Fruit fly (Drosophila melanogaster): Measurements from ENCODE around the gene Edg84A.

Edg84A gene

dm6 chr3R:6723537-6724171, 39.4 kb downstream of the Edg84A start (continued):
- TF ChIP-seq yki (optimal IDR thresholded peaks at IDR 0.05) = no peak
- no peak for TF ChIP-seq CG18764 (GFP tag; optimal IDR thresholded peaks at IDR 0.05)
- no peak for TF ChIP-seq croc (GFP tag; conservative IDR thresholded peaks at IDR 0.05)
- TF ChIP-seq lab (GFP tag; optimal IDR thresholded peaks at IDR 0.05) = no peak
- no peak for TF ChIP-seq psq (GFP tag; optimal IDR thresholded peaks at IDR 0.05)
- TF ChIP-seq h (optimal IDR thresholded peaks at IDR 0.05) = no peak
- no peak for TF ChIP-seq caup (GFP tag; optimal IDR thresholded peaks at IDR 0.05; ENCODE audit: severe bottlenecking)
- no peak for TF ChIP-seq CG2120 (GFP tag; optimal IDR thresholded peaks at IDR 0.05)
- peak; percentile 40 for TF ChIP-seq CG2875 (GFP tag; optimal IDR thresholded peaks at IDR 0.05)
- TF ChIP-seq HmgZ (tag; optimal IDR thresholded peaks at IDR 0.05) = no peak
- TF ChIP-seq Pdp1 (GFP tag; optimal IDR thresholded peaks at IDR 0.05) = peak in 1 of 2 experiments; percentile 37
- TF ChIP-seq lbe (GFP tag; optimal IDR thresholded peaks at IDR 0.05) = no peak
- TF ChIP-seq lola (GFP tag; optimal IDR thresholded peaks at IDR 0.05) = peak in 1 of 3 experiments; percentile 77
- TF ChIP-seq jigr1 (GFP tag; IDR thresholded peaks at IDR 0.05) = no peak
- no peak for TF ChIP-seq E2f2 (GFP tag; IDR thresholded peaks at IDR 0.05)
- no peak for TF ChIP-seq CG6854 (GFP tag; optimal IDR thresholded peaks at IDR 0.05)
- TF ChIP-seq CG7745 (tag; optimal IDR thresholded peaks at IDR 0.05) = no peak
- peak; percentile 27 for TF ChIP-seq CG6254 (GFP tag; optimal IDR thresholded peaks at IDR 0.05)
- TF ChIP-seq Kr (GFP tag; optimal IDR thresholded peaks at IDR 0.05) = peak; percentile 48
- no peak for TF ChIP-seq CG11398 (GFP tag; optimal IDR thresholded peaks at IDR 0.05)
- TF ChIP-seq Spps (tag; optimal IDR thresholded peaks at IDR 0.05) = no peak
- TF ChIP-seq aop (GFP tag; IDR thresholded peaks at IDR 0.05) = no peak
- TF ChIP-seq p53 (GFP tag; optimal IDR thresholded peaks at IDR 0.05) = no peak
- no peak for TF ChIP-seq CG33213 (GFP tag; optimal IDR thresholded peaks at IDR 0.05)
- TF ChIP-seq CG16813 (GFP tag; IDR thresholded peaks at IDR 0.05; ENCODE audit: partially characterized antibody) = no peak
- peak; percentile 38 for TF ChIP-seq az2 (GFP tag; optimal IDR thresholded peaks at IDR 0.05)
- TF ChIP-seq pan (optimal IDR thresholded peaks at IDR 0.05) = no peak
- TF ChIP-seq pan (GFP tag; optimal IDR thresholded peaks at IDR 0.05 in 1 of 2, IDR thresholded peaks at IDR 0.05 in 1 of 2) = peak in 1 of 2 experiments; percentile 29
- no peak for TF ChIP-seq NC2β (GFP tag; optimal IDR thresholded peaks at IDR 0.05)
- no peak for TF ChIP-seq Poxn (GFP tag; IDR thresholded peaks at IDR 0.05)
- no peak for TF ChIP-seq disco-r (GFP tag; optimal IDR thresholded peaks at IDR 0.05)
- TF ChIP-seq oc (tag; optimal IDR thresholded peaks at IDR 0.05) = no peak
- no peak for TF ChIP-seq CG8944 (GFP tag; optimal IDR thresholded peaks at IDR 0.05)
- TF ChIP-seq CG6813 (GFP tag; optimal IDR thresholded peaks at IDR 0.05) = no peak
- TF ChIP-seq CG8290 (GFP tag; optimal IDR thresholded peaks at IDR 0.05) = no peak
- TF ChIP-seq CG8290 (tag; optimal IDR thresholded peaks at IDR 0.05) = no peak
- peak; percentile 26 for TF ChIP-seq tin (GFP tag; optimal IDR thresholded peaks at IDR 0.05)
- no peak for TF ChIP-seq maf-S (GFP tag; optimal IDR thresholded peaks at IDR 0.05)
- TF ChIP-seq CG13296 (GFP tag; optimal IDR thresholded peaks at IDR 0.05) = no peak
- TF ChIP-seq B-H1 (GFP tag; IDR thresholded peaks at IDR 0.05) = no peak
- TF ChIP-seq CG9797 (GFP tag; optimal IDR thresholded peaks at IDR 0.05) = no peak
- TF ChIP-seq Chrac-16 (GFP tag; optimal IDR thresholded peaks at IDR 0.05) = peak; percentile 3
- peak; percentile 51 for TF ChIP-seq CG7556 (GFP tag; optimal IDR thresholded peaks at IDR 0.05)
- no peak for TF ChIP-seq Sry-β (GFP tag; optimal IDR thresholded peaks at IDR 0.05)
- TF ChIP-seq kni (GFP tag; optimal IDR thresholded peaks at IDR 0.05) = no peak
- no peak for TF ChIP-seq CG14014 (GFP tag; IDR thresholded peaks at IDR 0.05)
- no peak for TF ChIP-seq Bdp1 (GFP tag; optimal IDR thresholded peaks at IDR 0.05)
- no peak for TF ChIP-seq CG9215 (GFP tag; IDR thresholded peaks at IDR 0.05)
- TF ChIP-seq abd-A (tag; optimal IDR thresholded peaks at IDR 0.05) = no peak
- no peak for TF ChIP-seq bowl (GFP tag; IDR thresholded peaks at IDR 0.05)
- TF ChIP-seq ttk (GFP tag; IDR thresholded peaks at IDR 0.05) = no peak
- TF ChIP-seq sim (GFP tag; IDR thresholded peaks at IDR 0.05) = no peak

Data from whole organism, embryonic.